Fruit fly (Drosophila melanogaster) whole organism, adult: ENCODE data around the gene CG13639.
A peak's percentile ranks its signal among the peaks of the same experiment; 100 is the strongest.

Source experiments
- CG1620 ChIP-seq: fragments of 200-800 bp; sonication (Bioruptor generic); optimal IDR thresholded peaks from 2 replicates; lab custom pipeline; 2016; ENCODE audit warnings: missing biosample characterization, missing genetic modification characterization
- Clk ChIP-seq: fragments of 200-800 bp; sonication (Bioruptor generic); optimal IDR thresholded peaks from 2 replicates; lab custom pipeline; 2017; ENCODE audit warnings: missing biosample characterization, missing genetic modification characterization
- cic ChIP-seq: fragments of 200-800 bp; sonication (Bioruptor generic); optimal IDR thresholded peaks from 2 replicates; lab custom pipeline; 2017; ENCODE audit warnings: missing biosample characterization, mild to moderate bottlenecking, missing genetic modification characterization, moderate library complexity
- pad ChIP-seq: fragments of 200-800 bp; sonication (Bioruptor generic); optimal IDR thresholded peaks from 3 replicates; lab custom pipeline; 2017; ENCODE audit warnings: missing biosample characterization, missing genetic modification characterization, mild to moderate bottlenecking, moderate library complexity, missing genetic modification reagents

- TF ChIP-seq cic = no peak
- TF ChIP-seq Clk = no peak
- TF ChIP-seq pad (GFP tag; lab: Kevin White, UChicago) = peak; percentile 32
- TF ChIP-seq CG1620 = no peak
Observed at dm6 chr3R:24870389-24871048, 10.4 kb upstream of the CG13639 start, which contains the start of gene CycB3.
